Worm (Caenorhabditis elegans) whole organism, L3 larva: ENCODE data around the gene F20H11.1.

ENCODE experiments used
- R02D3.7 ChIP-seq: fragments of 150-350 bp; optimal IDR thresholded peaks from 2 replicates; lab custom pipeline; 2014; ENCODE audit warnings: missing biosample characterization, missing genetic modification characterization
- ZK546.5 ChIP-seq: sonication (generic microtip); optimal IDR thresholded peaks from 2 replicates; lab custom pipeline; 2017; ENCODE audit warnings: missing biosample characterization, missing genetic modification characterization
- ama-1 ChIP-seq: fragments of 150-350 bp; optimal IDR thresholded peaks from 2 replicates; lab custom pipeline; 2018
- ceh-82 ChIP-seq: fragments of 150-350 bp; optimal IDR thresholded peaks from 2 replicates; lab custom pipeline; 2014; ENCODE audit warnings: missing biosample characterization, missing genetic modification characterization
- ceh-9 ChIP-seq: sonication (generic microtip); optimal IDR thresholded peaks from 2 replicates; lab custom pipeline; 2018; ENCODE audit warnings: missing biosample characterization, missing genetic modification characterization
- daf-12 ChIP-seq: fragments of 150-350 bp; optimal IDR thresholded peaks from 2 replicates; lab custom pipeline; 2014; ENCODE audit warnings: missing biosample characterization, missing genetic modification reagents, missing genetic modification characterization
- egl-27 ChIP-seq: sonication (generic microtip); optimal IDR thresholded peaks from 4 replicates; lab custom pipeline; 2017; ENCODE audit warnings: missing biosample characterization, missing genetic modification reagents, missing genetic modification characterization
- egl-5 ChIP-seq: fragments of 150-350 bp; optimal IDR thresholded peaks from 2 replicates; lab custom pipeline; 2017; ENCODE audit warnings: missing biosample characterization, missing genetic modification reagents, missing genetic modification characterization, inconsistent platforms
- elt-1 ChIP-seq: fragments of 150-350 bp; optimal IDR thresholded peaks from 2 replicates; lab custom pipeline; 2014; ENCODE audit warnings: missing biosample characterization, missing genetic modification characterization
- elt-2 ChIP-seq: sonication (generic microtip); optimal IDR thresholded peaks from 2 replicates; lab custom pipeline; 2016; ENCODE audit warnings: missing genetic modification reagents, mild to moderate bottlenecking, missing genetic modification characterization, missing compliant biosample characterization
- elt-3 ChIP-seq, 3 experiments: fragments of 150-350 bp in 1 of 3; sonication (generic microtip) in 2 of 3; optimal IDR thresholded peaks; 2 replicates in 2 of 3; 4 replicates in 1 of 3; lab custom pipeline; 2014 to 2017; ENCODE audit warnings: missing biosample characterization in 3 of 3, missing genetic modification characterization in 3 of 3
- eor-1 ChIP-seq, 2 experiments: fragments of 150-350 bp; optimal IDR thresholded peaks; 2 replicates each; lab custom pipeline; 2014 to 2018; ENCODE audit warnings: missing biosample characterization in 2 of 2, missing genetic modification characterization in 2 of 2
- fkh-10 ChIP-seq: sonication (generic microtip); optimal IDR thresholded peaks from 2 replicates; lab custom pipeline; 2017; ENCODE audit warnings: missing biosample characterization, missing genetic modification reagents, missing genetic modification characterization
- fkh-2 ChIP-seq: fragments of 150-350 bp; optimal IDR thresholded peaks from 2 replicates; lab custom pipeline; 2014; ENCODE audit warnings: missing biosample characterization, missing genetic modification reagents, missing genetic modification characterization
- hmg-11 ChIP-seq: sonication (generic microtip); optimal IDR thresholded peaks from 2 replicates; lab custom pipeline; 2016; ENCODE audit warnings: missing genetic modification characterization, missing compliant biosample characterization
- lin-15B ChIP-seq: fragments of 150-350 bp; optimal IDR thresholded peaks from 2 replicates; lab custom pipeline; 2014; ENCODE audit warnings: missing biosample characterization, missing genetic modification characterization
- lin-39 ChIP-seq: fragments of 150-350 bp; optimal IDR thresholded peaks from 2 replicates; lab custom pipeline; 2018; ENCODE audit warnings: missing biosample characterization, missing genetic modification reagents, missing genetic modification characterization
- lsy-12 ChIP-seq: sonication (generic microtip); optimal IDR thresholded peaks from 2 replicates; lab custom pipeline; 2016; ENCODE audit warnings: mild to moderate bottlenecking, missing genetic modification characterization, missing compliant biosample characterization
- mdl-1 ChIP-seq: fragments of 150-350 bp; optimal IDR thresholded peaks from 2 replicates; lab custom pipeline; 2014; ENCODE audit warnings: missing biosample characterization, missing genetic modification characterization
- mml-1 ChIP-seq: fragments of 150-350 bp; sonication (generic microtip); optimal IDR thresholded peaks from 3 replicates; lab custom pipeline; 2014; ENCODE audit warnings: missing biosample characterization, missing genetic modification characterization
- nfya-1 ChIP-seq: sonication (generic microtip); optimal IDR thresholded peaks from 2 replicates; lab custom pipeline; 2017; ENCODE audit warnings: missing genetic modification characterization, mild to moderate bottlenecking, missing compliant biosample characterization, antibody characterized with exemption, moderate library complexity; ENCODE audit not compliant: insufficient read depth
- nhr-11 ChIP-seq: fragments of 150-350 bp; optimal IDR thresholded peaks from 2 replicates; lab custom pipeline; 2014; ENCODE audit warnings: missing biosample characterization, missing genetic modification characterization
- nhr-12 ChIP-seq: fragments of 150-350 bp; optimal IDR thresholded peaks from 2 replicates; lab custom pipeline; 2014; ENCODE audit warnings: missing biosample characterization, missing genetic modification characterization
- nhr-25 ChIP-seq: sonication (generic microtip); optimal IDR thresholded peaks from 2 replicates; lab custom pipeline; 2017; ENCODE audit warnings: missing biosample characterization, missing genetic modification characterization
- nhr-67 ChIP-seq: fragments of 150-350 bp; optimal IDR thresholded peaks from 2 replicates; lab custom pipeline; 2014; ENCODE audit warnings: missing biosample characterization, missing genetic modification characterization
- nhr-77 ChIP-seq: fragments of 150-350 bp; optimal IDR thresholded peaks from 2 replicates; lab custom pipeline; 2014; ENCODE audit warnings: missing biosample characterization, missing genetic modification characterization
- pqm-1 ChIP-seq: fragments of 150-350 bp; optimal IDR thresholded peaks from 2 replicates; lab custom pipeline; 2017; ENCODE audit warnings: missing biosample characterization, missing genetic modification characterization, inconsistent platforms
- snpc-4 ChIP-seq: fragments of 150-350 bp; optimal IDR thresholded peaks from 2 replicates; lab custom pipeline; 2014; ENCODE audit warnings: missing biosample characterization, missing genetic modification characterization
- tbx-2 ChIP-seq: sonication (generic microtip); optimal IDR thresholded peaks from 2 replicates; lab custom pipeline; 2016; ENCODE audit warnings: mild to moderate bottlenecking, missing genetic modification characterization, missing compliant biosample characterization
- unc-39 ChIP-seq: sonication (generic microtip); optimal IDR thresholded peaks from 4 replicates; lab custom pipeline; 2017; ENCODE audit warnings: missing biosample characterization, missing genetic modification characterization
- zag-1 ChIP-seq: fragments of 150-350 bp; optimal IDR thresholded peaks from 2 replicates; lab custom pipeline; 2014; ENCODE audit warnings: missing biosample characterization, missing genetic modification characterization
- ztf-11 ChIP-seq: fragments of 150-350 bp; optimal IDR thresholded peaks from 2 replicates; lab custom pipeline; 2014; ENCODE audit warnings: missing biosample characterization, missing genetic modification characterization

Gene F20H11.1

ce11 chrIII:6581585-6581984 lies 10.4 kb downstream of the F20H11.1 start, which contains the start of gene acr-21:
TSS of gene acr-21 (plus strand) at chrIII:6581885.
- TF ChIP-seq fkh-10 (peak; percentile 15), nhr-25 (tag; lab: Kevin White, UChicago) (no peak)
- TF ChIP-seq, all 47 proteins: peak for 1

ce11 chrIII:6579398-6579797 lies 12.6 kb downstream of the F20H11.1 start, which contains the start of gene F27B3.8:
TSS of gene F27B3.8 (plus strand) at chrIII:6579698.
- TF ChIP-seq fkh-2 (tag; lab: Kevin White, UChicago) (no peak), mdl-1 (tag; lab: Kevin White, UChicago) (no peak), nhr-67 (tag; lab: Kevin White, UChicago) (no peak), ZK546.5 (tag; lab: Kevin White, UChicago) (no peak), ztf-11 (tag; lab: Kevin White, UChicago) (no peak), ama-1 (lab: Kevin White, UChicago) (no peak), zag-1 (no peak), lin-15B (tag; lab: Kevin White, UChicago) (no peak), pqm-1 (no peak), lin-39 (no peak), elt-3 (tag; optimal IDR thresholded peaks at IDR 0.05; lab: Kevin White, UChicago) (no peak), nfya-1 (tag; lab: Kevin White, UChicago) (no peak), snpc-4 (tag; lab: Kevin White, UChicago) (no peak), fkh-10 (no peak), elt-2 (tag; lab: Kevin White, UChicago) (no peak), tbx-2 (tag; lab: Kevin White, UChicago) (no peak), ceh-9 (no peak)

ce11 chrIII:6578505-6578904 lies 13.5 kb downstream of the F20H11.1 start, which contains the start of gene F27B3.6:
TSS of gene F27B3.6 (minus strand) at chrIII:6578605.
- no peak for TF ChIP-seq egl-5 (tag; lab: Kevin White, UChicago)
- no peak for TF ChIP-seq zag-1
- TF ChIP-seq ceh-82, result no peak
- TF ChIP-seq egl-27 (tag; lab: Kevin White, UChicago), result no peak

- TF ChIP-seq ZK546.5 (tag; lab: Kevin White, UChicago), result no peak
- no peak for TF ChIP-seq egl-5 (tag; lab: Kevin White, UChicago)
- TF ChIP-seq nhr-11, result no peak
- TF ChIP-seq hmg-11 (tag; lab: Kevin White, UChicago), result no peak
- TF ChIP-seq tbx-2 (tag; lab: Kevin White, UChicago), result no peak
These were observed 14.8 kb downstream of the F20H11.1 start for ce11 chrIII:6577159-6577558.

ce11 chrIII:6558487-6558886 lies 33.5 kb downstream of the F20H11.1 start, which contains the start of gene C09E7.8:
TSS of gene C09E7.8 (minus strand) at chrIII:6558587.
- TF ChIP-seq fkh-10 (no peak), lsy-12 (tag; lab: Kevin White, UChicago) (no peak), ama-1 (lab: Kevin White, UChicago) (no peak), daf-12 (tag; lab: Kevin White, UChicago) (no peak), nhr-77 (no peak), R02D3.7 (tag; lab: Kevin White, UChicago) (no peak), elt-1 (no peak), ZK546.5 (tag; lab: Kevin White, UChicago) (no peak), mml-1 (tag; lab: Kevin White, UChicago) (no peak), nfya-1 (tag; lab: Kevin White, UChicago) (no peak), unc-39 (tag; lab: Kevin White, UChicago) (no peak), elt-3 (tag; optimal IDR thresholded peaks at IDR 0.05; lab: Kevin White, UChicago) (no peak), nhr-12 (tag; lab: Kevin White, UChicago) (no peak), snpc-4 (tag; lab: Kevin White, UChicago) (no peak), eor-1 (tag; optimal IDR thresholded peaks at IDR 0.05; lab: Kevin White, UChicago) (no peak), zag-1 (no peak), nhr-11 (no peak)
